Worm (Caenorhabditis elegans): ENCODE results near the gene Y17G7B.20.

Gene Y17G7B.20

ce11 chrII:11980110-11980509, 466 bp upstream of the Y17G7B.20 start (continued):
- TF ChIP-seq madf-5 (GFP tag; IDR thresholded peaks at IDR 0.05): peak in 1 of 2 experiments; percentile 64; a peak in 1 of 4 replicates
- TF ChIP-seq F49E8.2 (tag; optimal IDR thresholded peaks at IDR 0.05; ENCODE audit: borderline replicate concordance): peak; percentile 42
- no peak for TF ChIP-seq pqm-1 (tag; optimal IDR thresholded peaks at IDR 0.05)
- no peak for TF ChIP-seq cey-2 (tag; optimal IDR thresholded peaks at IDR 0.05; ENCODE audit: borderline replicate concordance, insufficient read depth)
- TF ChIP-seq jun-1 (tag; optimal IDR thresholded peaks at IDR 0.05): no peak
- peak; percentile 82 for TF ChIP-seq F37D6.2 (tag; optimal IDR thresholded peaks at IDR 0.05)
- peak in 1 of 2 experiments; percentile 3 for TF ChIP-seq unc-62 (GFP tag; optimal IDR thresholded peaks at IDR 0.05 in 1 of 2)
- no peak for TF ChIP-seq unc-62 (tag; optimal IDR thresholded peaks at IDR 0.05)
- peak; percentile 80 for TF ChIP-seq nhr-102 (tag; optimal IDR thresholded peaks at IDR 0.05)
- no peak for TF ChIP-seq fos-1 (tag; optimal IDR thresholded peaks at IDR 0.05)
- peak; percentile 86 for TF ChIP-seq dpl-1 (GFP tag; optimal IDR thresholded peaks at IDR 0.05)
- TF ChIP-seq gei-8 (GFP tag; optimal IDR thresholded peaks at IDR 0.05): no peak
- peak; percentile 33 for TF ChIP-seq nhr-6 (tag; optimal IDR thresholded peaks at IDR 0.05)
- peak; percentile 91 for TF ChIP-seq hlh-11 (tag; optimal IDR thresholded peaks at IDR 0.05)
- peak; percentile 95 for TF ChIP-seq mep-1 (tag; optimal IDR thresholded peaks at IDR 0.05)
- TF ChIP-seq ceh-32 (tag; optimal IDR thresholded peaks at IDR 0.05; ENCODE audit: poor library complexity): peak; percentile 35
- TF ChIP-seq dmd-8 (GFP tag; IDR thresholded peaks at IDR 0.05): no peak
- peak; percentile 69; the same call in 1 of the 2 replicates for TF ChIP-seq lin-1 (GFP tag; IDR thresholded peaks at IDR 0.05)
- TF ChIP-seq rbr-2 (tag; optimal IDR thresholded peaks at IDR 0.05): peak; percentile 90
- no peak for TF ChIP-seq daf-19 (GFP tag; conservative IDR thresholded peaks at IDR 0.05)
- TF ChIP-seq lin-29 (GFP tag; IDR thresholded peaks at IDR 0.05): peak; percentile 27; the same call in 1 of the 2 replicates

- TF ChIP-seq F37D6.2 (tag; optimal IDR thresholded peaks at IDR 0.05) (no peak), F10B5.3 (tag; optimal IDR thresholded peaks at IDR 0.05) (no peak), daf-12 (tag; optimal IDR thresholded peaks at IDR 0.05) (no peak), nhr-25 (tag; optimal IDR thresholded peaks at IDR 0.05; ENCODE audit: borderline replicate concordance, insufficient read depth) (no peak), lin-1 (GFP tag; IDR thresholded peaks at IDR 0.05) (no peak), nhr-28 (tag; optimal IDR thresholded peaks at IDR 0.05) (no peak), mdt-29 (GFP tag; IDR thresholded peaks at IDR 0.05) (no peak), daf-19 (GFP tag; conservative IDR thresholded peaks at IDR 0.05) (peak; percentile 47; the same call in 1 of the 2 replicates), lin-39 (tag; optimal IDR thresholded peaks at IDR 0.05) (no peak), ceh-32 (tag; optimal IDR thresholded peaks at IDR 0.05; ENCODE audit: poor library complexity) (no peak), ctbp-1 (GFP tag; IDR thresholded peaks at IDR 0.05) (no peak), ceh-62 (tag; optimal IDR thresholded peaks at IDR 0.05) (no peak), nhr-42 (GFP tag; IDR thresholded peaks at IDR 0.05) (0 out of 2 replicates have a peak, but pooled peaks have one; percentile 20), nhr-102 (tag; optimal IDR thresholded peaks at IDR 0.05) (no peak), spr-1 (tag; optimal IDR thresholded peaks at IDR 0.05) (no peak), gei-8 (GFP tag; optimal IDR thresholded peaks at IDR 0.05) (no peak), R02D3.7 (tag; optimal IDR thresholded peaks at IDR 0.05) (no peak), zip-11 (GFP tag; IDR thresholded peaks at IDR 0.05) (no peak), ceh-20 (GFP tag; IDR thresholded peaks at IDR 0.05) (no peak), ceh-28 (tag; optimal IDR thresholded peaks at IDR 0.05) (peak; percentile 13), tra-1 (GFP tag; IDR thresholded peaks at IDR 0.05) (no peak)
Observed at ce11 chrII:11978920-11979319, 724 bp downstream of the Y17G7B.20 start.

DNA sequence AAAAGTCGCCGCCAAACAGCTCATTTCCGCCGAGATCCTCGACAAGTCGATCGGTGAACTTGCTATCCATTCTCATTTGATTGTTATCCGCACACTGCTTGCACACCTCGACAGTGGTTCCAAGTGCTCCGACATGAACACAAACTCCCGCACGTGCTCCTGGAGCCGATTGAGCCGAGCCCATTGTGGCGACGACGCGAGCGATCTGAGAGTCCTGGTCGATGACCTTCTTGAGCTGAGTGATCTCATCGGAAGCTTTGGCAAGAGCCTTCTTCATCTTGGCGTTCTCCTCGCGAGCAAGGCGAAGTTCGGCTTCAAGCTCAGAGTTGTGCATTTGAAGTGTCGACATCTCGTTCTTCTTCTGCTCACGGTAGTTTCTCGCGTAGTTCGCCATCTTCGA, 1.2 kb downstream of the Y17G7B.20 start:
- TF ChIP-seq rbr-2 (tag; optimal IDR thresholded peaks at IDR 0.05): no peak
- peak; percentile 85 for TF ChIP-seq set-16 (GFP tag; IDR thresholded peaks at IDR 0.05)
- 0 out of 2 replicates have a peak, but pooled peaks have one; percentile 5 for TF ChIP-seq ZK337.2 (GFP tag; IDR thresholded peaks at IDR 0.05)
- TF ChIP-seq aha-1 (tag): peak; percentile 32
- TF ChIP-seq T26A8.4 (GFP tag; IDR thresholded peaks at IDR 0.05): 0 out of 2 replicates have a peak, but pooled peaks have one; percentile 46

Data from whole organism, L4 larva.